Worm (Caenorhabditis elegans) whole organism, L2 larva: Measurements from ENCODE around the gene glc-1.

Source experiments
- C34F6.9 ChIP-seq: fragments of 150-350 bp; optimal IDR thresholded peaks from 2 replicates; lab custom pipeline; 2014; ENCODE audit warnings: missing biosample characterization, missing genetic modification characterization
- F13H6.1 ChIP-seq: sonication (generic microtip); optimal IDR thresholded peaks from 2 replicates; lab custom pipeline; 2016; ENCODE audit warnings: missing genetic modification characterization, missing compliant biosample characterization
- R02D3.7 ChIP-seq: fragments of 150-350 bp; optimal IDR thresholded peaks from 2 replicates; lab custom pipeline; 2014; ENCODE audit warnings: missing biosample characterization, missing genetic modification characterization
- Y55F3AM.14 ChIP-seq: fragments of 200-800 bp; sonication (Bioruptor generic); optimal IDR thresholded peaks from 2 replicates; lab custom pipeline; 2018; ENCODE audit warnings: mild to moderate bottlenecking, missing genetic modification characterization, missing compliant biosample characterization
- alr-1 ChIP-seq: fragments of 150-350 bp; optimal IDR thresholded peaks from 2 replicates; lab custom pipeline; 2014; ENCODE audit warnings: missing biosample characterization, missing genetic modification characterization
- ama-1 ChIP-seq: fragments of 150-350 bp; optimal IDR thresholded peaks from 2 replicates; lab custom pipeline; 2018; ENCODE audit warnings: inconsistent platforms
- blmp-1 ChIP-seq: sonication (generic microtip); optimal IDR thresholded peaks from 2 replicates; lab custom pipeline; 2017; ENCODE audit warnings: missing genetic modification characterization, mild to moderate bottlenecking, missing compliant biosample characterization, antibody characterized with exemption, moderate library complexity; ENCODE audit not compliant: insufficient read depth
- ceh-16 ChIP-seq: fragments of 150-350 bp; optimal IDR thresholded peaks from 2 replicates; lab custom pipeline; 2014; ENCODE audit warnings: missing biosample characterization, missing genetic modification characterization
- ceh-82 ChIP-seq: fragments of 150-350 bp; optimal IDR thresholded peaks from 2 replicates; lab custom pipeline; 2014; ENCODE audit warnings: missing biosample characterization, missing genetic modification characterization
- crh-2 ChIP-seq: sonication (generic microtip); optimal IDR thresholded peaks from 2 replicates; lab custom pipeline; 2017; ENCODE audit warnings: missing biosample characterization, missing genetic modification characterization
- dmd-4 ChIP-seq: sonication (generic microtip); optimal IDR thresholded peaks from 2 replicates; lab custom pipeline; 2017; ENCODE audit warnings: missing biosample characterization, missing genetic modification characterization
- egl-27 ChIP-seq: sonication (generic microtip); optimal IDR thresholded peaks from 3 replicates; lab custom pipeline; 2017; ENCODE audit warnings: missing biosample characterization, missing genetic modification reagents, missing genetic modification characterization
- fos-1 ChIP-seq: fragments of 150-350 bp; optimal IDR thresholded peaks from 2 replicates; lab custom pipeline; 2014; ENCODE audit warnings: missing biosample characterization, missing genetic modification characterization
- gmeb-1 ChIP-seq: fragments of 150-350 bp; optimal IDR thresholded peaks from 2 replicates; lab custom pipeline; 2014; ENCODE audit warnings: missing biosample characterization, missing genetic modification characterization
- lin-11 ChIP-seq: fragments of 150-350 bp; sonication (generic microtip); optimal IDR thresholded peaks from 2 replicates; lab custom pipeline; 2014; ENCODE audit warnings: missing biosample characterization, missing genetic modification characterization, inconsistent platforms, mixed read lengths
- lin-13 ChIP-seq: fragments of 150-350 bp; optimal IDR thresholded peaks from 2 replicates; lab custom pipeline; 2014; ENCODE audit warnings: missing biosample characterization, missing genetic modification reagents, missing genetic modification characterization
- lin-39 ChIP-seq: fragments of 150-350 bp; optimal IDR thresholded peaks from 2 replicates; lab custom pipeline; 2014; ENCODE audit warnings: missing biosample characterization, missing genetic modification reagents, missing genetic modification characterization
- lsy-2 ChIP-seq, 2 experiments: fragments of 150-350 bp in 1 of 2; sonication (generic microtip) in 1 of 2; optimal IDR thresholded peaks; 2 replicates each; lab custom pipeline; 2014 to 2017; ENCODE audit warnings: missing biosample characterization in 2 of 2, missing genetic modification characterization in 2 of 2
- mab-5 ChIP-seq: fragments of 150-350 bp; optimal IDR thresholded peaks from 2 replicates; lab custom pipeline; 2014; ENCODE audit warnings: missing biosample characterization, missing genetic modification characterization
- mbf-1 ChIP-seq: sonication (generic microtip); optimal IDR thresholded peaks from 2 replicates; lab custom pipeline; 2017; ENCODE audit warnings: missing biosample characterization, missing genetic modification characterization
- mdl-1 ChIP-seq, 2 experiments: fragments of 150-350 bp in 1 of 2; sonication (generic microtip) in 1 of 2; optimal IDR thresholded peaks; 2 replicates each; lab custom pipeline; 2017; ENCODE audit warnings: missing biosample characterization in 2 of 2, missing genetic modification characterization in 2 of 2
- nhr-10 ChIP-seq: sonication (generic microtip); optimal IDR thresholded peaks from 2 replicates; lab custom pipeline; 2017; ENCODE audit warnings: missing biosample characterization, missing genetic modification characterization
- nhr-11 ChIP-seq: fragments of 150-350 bp; optimal IDR thresholded peaks from 2 replicates; lab custom pipeline; 2014; ENCODE audit warnings: missing biosample characterization, missing genetic modification characterization
- nhr-12 ChIP-seq: fragments of 150-350 bp; optimal IDR thresholded peaks from 2 replicates; lab custom pipeline; 2014; ENCODE audit warnings: missing biosample characterization, missing genetic modification characterization
- nhr-129 ChIP-seq: fragments of 150-350 bp; optimal IDR thresholded peaks from 2 replicates; lab custom pipeline; 2014; ENCODE audit warnings: missing biosample characterization, missing genetic modification characterization
- nhr-21 ChIP-seq: fragments of 150-350 bp; optimal IDR thresholded peaks from 2 replicates; lab custom pipeline; 2014; ENCODE audit warnings: missing biosample characterization, missing genetic modification characterization
- nhr-23 ChIP-seq: fragments of 150-350 bp; optimal IDR thresholded peaks from 2 replicates; lab custom pipeline; 2014; ENCODE audit warnings: missing biosample characterization, missing genetic modification reagents, missing genetic modification characterization
- nhr-237 ChIP-seq: fragments of 150-350 bp; optimal IDR thresholded peaks from 2 replicates; lab custom pipeline; 2014; ENCODE audit warnings: missing biosample characterization, missing genetic modification characterization
- nhr-25 ChIP-seq: fragments of 150-350 bp; sonication (generic microtip); optimal IDR thresholded peaks from 3 replicates; lab custom pipeline; 2014; ENCODE audit warnings: missing biosample characterization, missing genetic modification characterization
- nhr-6 ChIP-seq: fragments of 150-350 bp; optimal IDR thresholded peaks from 2 replicates; lab custom pipeline; 2014; ENCODE audit warnings: missing biosample characterization, missing genetic modification characterization
- nhr-77 ChIP-seq: fragments of 150-350 bp; optimal IDR thresholded peaks from 2 replicates; lab custom pipeline; 2014; ENCODE audit warnings: missing biosample characterization, missing genetic modification characterization
- peb-1 ChIP-seq: fragments of 150-350 bp; optimal IDR thresholded peaks from 2 replicates; lab custom pipeline; 2014; ENCODE audit warnings: missing biosample characterization, missing genetic modification characterization
- sem-4 ChIP-seq: fragments of 150-350 bp; optimal IDR thresholded peaks from 2 replicates; lab custom pipeline; 2014; ENCODE audit warnings: missing biosample characterization, missing genetic modification reagents, missing genetic modification characterization
- skn-1 ChIP-seq: sonication (generic microtip); optimal IDR thresholded peaks from 2 replicates; lab custom pipeline; 2017; ENCODE audit warnings: missing biosample characterization, missing genetic modification characterization
- snpc-4 ChIP-seq: fragments of 150-350 bp; optimal IDR thresholded peaks from 2 replicates; lab custom pipeline; 2014; ENCODE audit warnings: missing biosample characterization, missing genetic modification characterization
- unc-62 ChIP-seq: fragments of 150-350 bp; optimal IDR thresholded peaks from 2 replicates; lab custom pipeline; 2014; ENCODE audit warnings: missing biosample characterization, missing genetic modification reagents, missing genetic modification characterization
- zag-1 ChIP-seq: fragments of 150-350 bp; optimal IDR thresholded peaks from 2 replicates; lab custom pipeline; 2014; ENCODE audit warnings: missing biosample characterization, missing genetic modification characterization
- ztf-1 ChIP-seq: fragments of 200-800 bp; sonication (Bioruptor generic); conservative IDR thresholded peaks from 2 replicates; pipeline ENCODE4 v1.3.6; 2022; ENCODE audit warnings: missing genetic modification characterization, missing compliant biosample characterization
- ztf-11 ChIP-seq: sonication (generic microtip); optimal IDR thresholded peaks from 2 replicates; lab custom pipeline; 2017; ENCODE audit warnings: missing biosample characterization, missing genetic modification characterization
- ztf-4 ChIP-seq: fragments of 150-350 bp; optimal IDR thresholded peaks from 2 replicates; lab custom pipeline; 2014; ENCODE audit warnings: missing biosample characterization, missing genetic modification characterization

glc-1 gene

ce11 chrV:16246579-16246978, 27.1 kb downstream of the glc-1 start, which contains the start of gene srh-95:
TSS of gene srh-95 (plus strand) at chrV:16246879.
- TF ChIP-seq ztf-1 (GFP tag; lab: Robert Waterston, UW) (no peak), nhr-11 (tag; lab: Kevin White, UChicago) (no peak), snpc-4 (tag; lab: Kevin White, UChicago) (no peak), mbf-1 (tag; lab: Kevin White, UChicago) (no peak), mab-5 (no peak), R02D3.7 (tag; lab: Kevin White, UChicago) (no peak), nhr-23 (tag; lab: Kevin White, UChicago) (no peak), ama-1 (lab: Kevin White, UChicago) (no peak), unc-62 (GFP tag; lab: Kevin White, UChicago) (no peak), lin-39 (no peak), nhr-10 (tag; lab: Kevin White, UChicago) (no peak), ztf-11 (tag; lab: Kevin White, UChicago) (no peak), nhr-6 (tag; lab: Kevin White, UChicago) (no peak), zag-1 (no peak), mdl-1 (tag; optimal IDR thresholded peaks at IDR 0.05; lab: Kevin White, UChicago) (no peak), alr-1 (tag; lab: Kevin White, UChicago) (no peak), lsy-2 (tag; optimal IDR thresholded peaks at IDR 0.05; lab: Kevin White, UChicago) (no peak), C34F6.9 (tag; lab: Kevin White, UChicago) (no peak), nhr-77 (tag; lab: Kevin White, UChicago) (no peak)

- TF ChIP-seq unc-62 (GFP tag; lab: Kevin White, UChicago) = no peak
- no peak for TF ChIP-seq nhr-77 (tag; lab: Kevin White, UChicago)
- no peak for TF ChIP-seq alr-1 (tag; lab: Kevin White, UChicago)
Measured at ce11 chrV:16249105-16249504, 29.7 kb downstream of the glc-1 start.

ce11 chrV:16253687-16254086, 34.3 kb downstream of the glc-1 start, which contains the start of gene gcy-20:
TSS of gene gcy-20 (minus strand) at chrV:16253787.
- no peak for TF ChIP-seq nhr-129 (tag; lab: Kevin White, UChicago)
- no peak for TF ChIP-seq ztf-4 (tag; lab: Kevin White, UChicago)
- TF ChIP-seq lin-39 = no peak
- no peak for TF ChIP-seq lin-13 (GFP tag; lab: Kevin White, UChicago)
- TF ChIP-seq ceh-82 (tag; lab: Kevin White, UChicago) = no peak
- no peak for TF ChIP-seq dmd-4 (tag; lab: Kevin White, UChicago)
- TF ChIP-seq unc-62 (GFP tag; lab: Kevin White, UChicago) = no peak
- no peak for TF ChIP-seq R02D3.7 (tag; lab: Kevin White, UChicago)
- TF ChIP-seq ceh-16 (tag; lab: Kevin White, UChicago) = no peak
- TF ChIP-seq mbf-1 (tag; lab: Kevin White, UChicago) = no peak
- TF ChIP-seq nhr-23 (tag; lab: Kevin White, UChicago) = no peak
- no peak for TF ChIP-seq zag-1
- no peak for TF ChIP-seq ztf-11 (tag; lab: Kevin White, UChicago)
- TF ChIP-seq nhr-12 = no peak
- no peak for TF ChIP-seq sem-4
- TF ChIP-seq lin-11 (tag; lab: Kevin White, UChicago) = no peak
- no peak for TF ChIP-seq nhr-21 (tag; lab: Kevin White, UChicago)
- no peak for TF ChIP-seq crh-2 (tag; lab: Kevin White, UChicago)
- no peak for TF ChIP-seq fos-1 (tag; lab: Kevin White, UChicago)
- no peak for TF ChIP-seq mdl-1 (tag; optimal IDR thresholded peaks at IDR 0.05; lab: Kevin White, UChicago)

- TF ChIP-seq nhr-25 (tag; lab: Kevin White, UChicago) (no peak), ceh-82 (tag; lab: Kevin White, UChicago) (no peak), nhr-77 (tag; lab: Kevin White, UChicago) (no peak), skn-1 (no peak), ztf-4 (tag; lab: Kevin White, UChicago) (no peak), peb-1 (tag; lab: Kevin White, UChicago) (no peak), alr-1 (tag; lab: Kevin White, UChicago) (no peak), ama-1 (lab: Kevin White, UChicago) (no peak), nhr-237 (tag; lab: Kevin White, UChicago) (no peak), F13H6.1 (tag; lab: Kevin White, UChicago) (no peak), lin-11 (tag; lab: Kevin White, UChicago) (no peak), egl-27 (no peak), crh-2 (tag; lab: Kevin White, UChicago) (no peak), Y55F3AM.14 (GFP tag; lab: Kevin White, UChicago) (no peak), lin-39 (no peak), snpc-4 (tag; lab: Kevin White, UChicago) (no peak), zag-1 (no peak), gmeb-1 (tag; lab: Kevin White, UChicago) (no peak), ztf-11 (tag; lab: Kevin White, UChicago) (no peak), blmp-1 (tag; lab: Kevin White, UChicago) (no peak)
Measured at ce11 chrV:16256395-16256794, 37.0 kb downstream of the glc-1 start, which contains the start of gene bgnt-1.3. TSS of gene bgnt-1.3 (minus strand) at chrV:16256495.
